Worm (Caenorhabditis elegans) whole organism, L3 larva: ENCODE measurements around the gene rips-1.

Source experiments
- ama-1 ChIP-seq: fragments of 150-350 bp; optimal IDR thresholded peaks from 2 replicates; lab custom pipeline; 2018
- lin-39 ChIP-seq: fragments of 150-350 bp; optimal IDR thresholded peaks from 2 replicates; lab custom pipeline; 2018; ENCODE audit warnings: missing biosample characterization, missing genetic modification reagents, missing genetic modification characterization
- nhr-25 ChIP-seq: sonication (generic microtip); optimal IDR thresholded peaks from 2 replicates; lab custom pipeline; 2017; ENCODE audit warnings: missing biosample characterization, missing genetic modification characterization
- snpc-4 ChIP-seq: fragments of 150-350 bp; optimal IDR thresholded peaks from 2 replicates; lab custom pipeline; 2014; ENCODE audit warnings: missing biosample characterization, missing genetic modification characterization
- tbx-2 ChIP-seq: sonication (generic microtip); optimal IDR thresholded peaks from 2 replicates; lab custom pipeline; 2016; ENCODE audit warnings: mild to moderate bottlenecking, missing genetic modification characterization, missing compliant biosample characterization
- unc-39 ChIP-seq: sonication (generic microtip); optimal IDR thresholded peaks from 4 replicates; lab custom pipeline; 2017; ENCODE audit warnings: missing biosample characterization, missing genetic modification characterization
- unc-62 ChIP-seq: fragments of 150-350 bp; sonication (generic microtip); optimal IDR thresholded peaks from 4 replicates; lab custom pipeline; 2014; ENCODE audit warnings: missing biosample characterization, missing genetic modification reagents, missing genetic modification characterization

- TF ChIP-seq snpc-4 (tag; lab: Kevin White, UChicago) (peak; percentile 71), tbx-2 (tag; lab: Kevin White, UChicago) (no peak), unc-62 (no peak), unc-39 (no peak), lin-39 (tag; lab: Kevin White, UChicago) (no peak), ama-1 (lab: Kevin White, UChicago) (no peak), nhr-25 (tag; lab: Kevin White, UChicago) (no peak)
Observed at ce11 chrV:3756887-3757286, 14.9 kb upstream of the rips-1 start, which contains the start of gene gid-7.
